Fruit fly (Drosophila melanogaster) whole organism, embryonic: ENCODE measurements around the gene Clk.

ENCODE experiments used
- Atf6 ChIP-seq: fragments of 200-800 bp; sonication (Bioruptor generic); IDR thresholded peaks from 2 replicates; pipeline ENCODE4 v1.3.6; 2022; ENCODE audit warnings: missing biosample characterization, missing genetic modification characterization
- BtbVII ChIP-seq: fragments of 200-800 bp; sonication (Bioruptor generic); optimal IDR thresholded peaks from 3 replicates; lab custom pipeline; 2017; ENCODE audit warnings: missing biosample characterization, mild to moderate bottlenecking, missing genetic modification characterization
- C15 ChIP-seq: fragments of 200-800 bp; sonication (Bioruptor generic); IDR thresholded peaks from 3 replicates; pipeline ENCODE4 v1.3.6; 2022; ENCODE audit warnings: missing biosample characterization, missing genetic modification characterization
- CG1024 ChIP-seq: fragments of 200-800 bp; sonication (Bioruptor generic); IDR thresholded peaks from 2 replicates; pipeline ENCODE4 v1.3.6; 2022; ENCODE audit warnings: missing biosample characterization, missing genetic modification characterization
- CG10979 ChIP-seq: fragments of 200-800 bp; sonication (Bioruptor generic); optimal IDR thresholded peaks from 2 replicates; lab custom pipeline; 2018; ENCODE audit warnings: missing biosample characterization, mild to moderate bottlenecking, missing genetic modification characterization, moderate library complexity
- CG11247 ChIP-seq: fragments of 200-800 bp; sonication (Bioruptor generic); IDR thresholded peaks from 2 replicates; pipeline ENCODE4 v1.3.6; 2022; ENCODE audit warnings: missing biosample characterization, missing genetic modification characterization
- CG12104 ChIP-seq: fragments of 200-800 bp; sonication (Bioruptor generic); optimal IDR thresholded peaks from 3 replicates; lab custom pipeline; 2016; ENCODE audit warnings: missing biosample characterization, missing genetic modification characterization
- CG12236 ChIP-seq: fragments of 200-800 bp; sonication (Bioruptor generic); optimal IDR thresholded peaks from 2 replicates; lab custom pipeline; 2016; ENCODE audit warnings: missing biosample characterization, missing genetic modification characterization
- CG1603 ChIP-seq: fragments of 200-800 bp; sonication (Bioruptor generic); optimal IDR thresholded peaks from 2 replicates; lab custom pipeline; 2019; ENCODE audit warnings: missing biosample characterization, mild to moderate bottlenecking, missing genetic modification characterization, moderate library complexity
- CG16815 ChIP-seq: fragments of 200-800 bp; sonication (Bioruptor generic); optimal IDR thresholded peaks from 3 replicates; lab custom pipeline; 2017; ENCODE audit warnings: missing biosample characterization, mild to moderate bottlenecking, missing genetic modification characterization
- CG18619 ChIP-seq: fragments of 200-800 bp; sonication (Bioruptor generic); optimal IDR thresholded peaks from 3 replicates; lab custom pipeline; 2017; ENCODE audit warnings: missing biosample characterization, mild to moderate bottlenecking, missing genetic modification characterization
- CG30403 ChIP-seq: fragments of 200-800 bp; sonication (Bioruptor generic); optimal IDR thresholded peaks from 3 replicates; lab custom pipeline; 2016; ENCODE audit warnings: missing biosample characterization, missing genetic modification characterization
- CG31365 ChIP-seq: fragments of 200-800 bp; sonication (Bioruptor generic); optimal IDR thresholded peaks from 2 replicates; lab custom pipeline; 2018; ENCODE audit warnings: missing biosample characterization, mild to moderate bottlenecking, missing genetic modification characterization
- CG31441 ChIP-seq: fragments of 200-800 bp; sonication (Bioruptor generic); IDR thresholded peaks from 2 replicates; pipeline ENCODE4 v1.3.6; 2022; ENCODE audit warnings: missing biosample characterization, missing genetic modification characterization
- CG32767 ChIP-seq: fragments of 200-800 bp; sonication (Bioruptor generic); IDR thresholded peaks from 2 replicates; pipeline ENCODE4 v1.3.6; 2022; ENCODE audit warnings: missing biosample characterization, missing genetic modification characterization
- CG3281 ChIP-seq: fragments of 200-800 bp; sonication (Bioruptor generic); optimal IDR thresholded peaks from 3 replicates; lab custom pipeline; 2017; ENCODE audit warnings: missing biosample characterization, mild to moderate bottlenecking, missing genetic modification characterization
- CG6813 ChIP-seq: fragments of 200-800 bp; sonication (Bioruptor generic); optimal IDR thresholded peaks from 2 replicates; lab custom pipeline; 2017; ENCODE audit warnings: missing biosample characterization, missing genetic modification characterization, mild to moderate bottlenecking, moderate library complexity, missing genetic modification reagents
- CG7556 ChIP-seq: fragments of 200-800 bp; sonication (Bioruptor generic); optimal IDR thresholded peaks from 2 replicates; lab custom pipeline; 2017; ENCODE audit warnings: missing biosample characterization, mild to moderate bottlenecking, missing genetic modification characterization
- Dp ChIP-seq: fragments of 200-800 bp; sonication (Bioruptor generic); optimal IDR thresholded peaks from 2 replicates; lab custom pipeline; 2018; ENCODE audit warnings: missing biosample characterization, mild to moderate bottlenecking, missing genetic modification characterization, moderate library complexity
- Ets97D ChIP-seq: fragments of 200-800 bp; sonication (Bioruptor generic); optimal IDR thresholded peaks from 3 replicates; lab custom pipeline; 2016; ENCODE audit warnings: missing biosample characterization, missing genetic modification characterization
- H2.0 ChIP-seq: fragments of 200-800 bp; sonication (Bioruptor generic); IDR thresholded peaks from 2 replicates; pipeline ENCODE4 v1.3.6; 2022; ENCODE audit warnings: missing biosample characterization, missing genetic modification characterization
- Hey ChIP-seq: fragments of 200-800 bp; sonication (Bioruptor generic); optimal IDR thresholded peaks from 3 replicates; lab custom pipeline; 2018; ENCODE audit warnings: missing biosample characterization, mild to moderate bottlenecking, missing genetic modification characterization
- Lpt ChIP-seq: fragments of >200 bp; optimal IDR thresholded peaks from 2 replicates; lab custom pipeline; 2018; ENCODE audit warnings: missing biosample characterization, missing genetic modification characterization
- MBD-R2 ChIP-seq: fragments of 200-800 bp; sonication (Bioruptor generic); IDR thresholded peaks from 2 replicates; pipeline ENCODE4 v1.3.6; 2022; ENCODE audit warnings: missing biosample characterization, missing genetic modification characterization
- Meics ChIP-seq: fragments of 200-800 bp; sonication (Bioruptor generic); optimal IDR thresholded peaks from 2 replicates; lab custom pipeline; 2017; ENCODE audit warnings: missing biosample characterization, mild to moderate bottlenecking, missing genetic modification characterization
- Oaz ChIP-seq: fragments of 200-800 bp; sonication (Bioruptor generic); IDR thresholded peaks from 2 replicates; pipeline ENCODE4 v1.3.6; 2022; ENCODE audit warnings: missing biosample characterization, missing genetic modification characterization
- Scr ChIP-seq: fragments of 200-800 bp; sonication (Bioruptor generic); IDR thresholded peaks from 2 replicates; pipeline ENCODE4 v1.3.6; 2022; ENCODE audit warnings: missing biosample characterization, missing genetic modification characterization; ENCODE audit not compliant: partially characterized antibody
- TFAM ChIP-seq: fragments of 200-800 bp; sonication (Bioruptor generic); optimal IDR thresholded peaks from 2 replicates; lab custom pipeline; 2017; ENCODE audit warnings: missing biosample characterization, missing genetic modification characterization, inconsistent platforms
- bowl ChIP-seq: fragments of 200-800 bp; sonication (Bioruptor generic); IDR thresholded peaks from 2 replicates; pipeline ENCODE4 v1.3.6; 2022; ENCODE audit warnings: missing biosample characterization, missing genetic modification characterization
- da ChIP-seq: fragments of 200-800 bp; sonication (Bioruptor generic); optimal IDR thresholded peaks from 2 replicates; lab custom pipeline; 2016; ENCODE audit warnings: missing biosample characterization, missing genetic modification characterization
- dmrt99B ChIP-seq: fragments of 200-800 bp; sonication (Bioruptor generic); optimal IDR thresholded peaks from 2 replicates; lab custom pipeline; 2018; ENCODE audit warnings: missing biosample characterization, mild to moderate bottlenecking, missing genetic modification characterization, moderate library complexity
- ems ChIP-seq: fragments of 200-800 bp; sonication (Bioruptor generic); optimal IDR thresholded peaks from 3 replicates; lab custom pipeline; 2016; ENCODE audit warnings: missing biosample characterization, missing genetic modification characterization
- gce ChIP-seq: fragments of 200-800 bp; sonication (Bioruptor generic); IDR thresholded peaks from 3 replicates; pipeline ENCODE4 v1.3.6; 2022; ENCODE audit warnings: missing biosample characterization, missing genetic modification characterization
- gcm2 ChIP-seq: fragments of 200-800 bp; sonication (Bioruptor generic); optimal IDR thresholded peaks from 2 replicates; lab custom pipeline; 2016; ENCODE audit warnings: missing biosample characterization, missing genetic modification characterization
- gfzf ChIP-seq: fragments of 200-800 bp; sonication (Bioruptor generic); optimal IDR thresholded peaks from 2 replicates; lab custom pipeline; 2016; ENCODE audit warnings: missing biosample characterization, mild to moderate bottlenecking, missing genetic modification characterization, moderate library complexity
- gsb-n ChIP-seq: fragments of 200-800 bp; sonication (Bioruptor generic); optimal IDR thresholded peaks from 3 replicates; lab custom pipeline; 2018; ENCODE audit warnings: missing biosample characterization, mild to moderate bottlenecking, missing genetic modification characterization
- lola ChIP-seq, 3 experiments: fragments of >200 bp in 2 of 3; fragments of 200-800 bp in 1 of 3; sonication (Bioruptor generic) in 1 of 3; optimal IDR thresholded peaks; 2 replicates each; lab custom pipeline; 2017 to 2019; ENCODE audit warnings: missing biosample characterization in 3 of 3, missing genetic modification characterization in 3 of 3, mild to moderate bottlenecking in 1 of 3, moderate library complexity in 1 of 3
- nmo ChIP-seq: fragments of 200-800 bp; sonication (Bioruptor generic); optimal IDR thresholded peaks from 2 replicates; lab custom pipeline; 2018; ENCODE audit warnings: missing biosample characterization, mild to moderate bottlenecking, missing genetic modification characterization, moderate library complexity
- peb ChIP-seq: fragments of 200-800 bp; sonication (Bioruptor generic); IDR thresholded peaks from 2 replicates; pipeline ENCODE4 v1.3.6; 2022; ENCODE audit warnings: missing biosample characterization, missing genetic modification characterization
- pfk ChIP-seq: fragments of 200-800 bp; sonication (Bioruptor generic); optimal IDR thresholded peaks from 2 replicates; lab custom pipeline; 2018; ENCODE audit warnings: missing biosample characterization, mild to moderate bottlenecking, missing genetic modification characterization, moderate library complexity
- pzg ChIP-seq: fragments of 200-800 bp; sonication (Bioruptor generic); optimal IDR thresholded peaks from 3 replicates; lab custom pipeline; 2018; ENCODE audit warnings: missing biosample characterization, mild to moderate bottlenecking, missing genetic modification characterization, moderate library complexity
- sens-2 ChIP-seq: fragments of 200-800 bp; sonication (Bioruptor generic); IDR thresholded peaks from 2 replicates; pipeline ENCODE4 v1.3.6; 2022; ENCODE audit warnings: missing biosample characterization, missing genetic modification characterization
- sisA ChIP-seq: fragments of 200-800 bp; sonication (Bioruptor generic); IDR thresholded peaks from 2 replicates; pipeline ENCODE4 v1.3.6; 2022; ENCODE audit warnings: missing biosample characterization, missing genetic modification characterization
- sna ChIP-seq: fragments of 200-800 bp; sonication (Bioruptor generic); IDR thresholded peaks from 2 replicates; pipeline ENCODE4 v1.3.6; 2022; ENCODE audit warnings: missing biosample characterization, missing genetic modification characterization; ENCODE audit not compliant: partially characterized antibody
- stwl ChIP-seq: fragments of 200-800 bp; sonication (Bioruptor generic); optimal IDR thresholded peaks from 3 replicates; lab custom pipeline; 2018; ENCODE audit warnings: missing biosample characterization, mild to moderate bottlenecking, missing genetic modification characterization, moderate library complexity
- unc-4 ChIP-seq: fragments of 200-800 bp; sonication (Bioruptor generic); IDR thresholded peaks from 2 replicates; pipeline ENCODE4 v1.3.6; 2022; ENCODE audit warnings: missing biosample characterization, missing genetic modification characterization; ENCODE audit not compliant: partially characterized antibody
- unpg ChIP-seq: fragments of 200-800 bp; sonication (Bioruptor generic); optimal IDR thresholded peaks from 3 replicates; lab custom pipeline; 2018; ENCODE audit warnings: missing biosample characterization, mild to moderate bottlenecking, missing genetic modification characterization, moderate library complexity
- vnd ChIP-seq: fragments of 200-800 bp; sonication (Bioruptor generic); IDR thresholded peaks from 3 replicates; pipeline ENCODE4 v1.3.6; 2022; ENCODE audit warnings: missing biosample characterization, missing genetic modification characterization; ENCODE audit not compliant: partially characterized antibody

Gene Clk

DNA sequence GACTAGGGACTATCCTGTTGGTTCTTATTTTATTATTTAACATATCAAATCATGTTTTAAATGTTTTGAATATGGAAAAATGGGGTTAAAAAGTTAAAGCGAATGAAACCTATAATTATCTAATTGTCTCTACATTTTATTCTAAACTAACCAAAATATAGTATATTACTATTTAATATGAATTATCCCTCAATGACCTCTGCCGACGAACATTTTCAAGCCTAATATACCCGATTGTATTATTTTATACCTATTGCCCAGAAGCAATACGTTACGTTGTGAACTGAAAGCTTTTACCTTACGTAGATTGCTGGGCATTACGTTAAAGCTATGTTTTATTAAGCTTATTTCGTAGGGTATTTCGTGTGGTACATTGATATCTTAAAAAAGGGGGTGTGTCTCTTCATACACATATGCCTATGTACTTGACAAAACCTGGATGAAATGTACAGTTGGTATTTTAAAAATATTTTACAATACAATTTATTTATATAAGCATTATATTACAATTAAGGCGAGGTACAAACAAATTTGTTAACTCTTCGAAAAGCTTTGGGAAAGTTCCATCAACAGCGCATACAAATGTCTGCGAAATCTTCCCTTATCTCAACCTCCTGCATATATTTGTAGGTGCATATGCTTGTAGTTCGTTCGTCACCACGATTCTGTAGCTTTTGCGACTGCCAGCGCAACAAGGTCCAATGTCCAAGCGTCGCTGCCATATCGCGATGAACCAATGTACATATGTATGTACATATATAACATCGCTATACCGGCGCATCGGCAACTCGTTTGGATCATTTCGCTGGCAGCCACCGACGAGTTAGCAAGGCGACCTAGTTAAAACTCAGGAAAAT is 56.6 kb downstream of the Clk start, which contains the start of gene Mcad (continued):
- peak; percentile 16 for TF ChIP-seq pzg (GFP tag; lab: Kevin White, UChicago)
- TF ChIP-seq bowl (GFP tag; lab: Robert Waterston, UW): peak; percentile 69
- peak; percentile 48; the same call in 1 of the 3 replicates for TF ChIP-seq C15 (GFP tag; lab: Robert Waterston, UW)
- TF ChIP-seq CG1024 (GFP tag; lab: Robert Waterston, UW): peak; percentile 85
- no peak for TF ChIP-seq stwl (tag; lab: Kevin White, UChicago)
- TF ChIP-seq CG31441: peak; percentile 93
- no peak for TF ChIP-seq Hey (tag; lab: Kevin White, UChicago)
- TF ChIP-seq CG11247 (GFP tag; lab: Robert Waterston, UW): peak; percentile 92
- no peak for TF ChIP-seq vnd
- peak; percentile 45 for TF ChIP-seq CG1603 (tag; lab: Kevin White, UChicago)
- peak; percentile 93 for TF ChIP-seq CG7556
- peak; percentile 65 for TF ChIP-seq Oaz
- TF ChIP-seq Dp (GFP tag; lab: Kevin White, UChicago): no peak
- TF ChIP-seq Meics (GFP tag; lab: Kevin White, UChicago): peak; percentile 97
- TF ChIP-seq CG12104 (GFP tag; lab: Kevin White, UChicago): peak; percentile 95
- TF ChIP-seq nmo (GFP tag; lab: Kevin White, UChicago): peak; percentile 92
- peak; percentile 27 for TF ChIP-seq TFAM (GFP tag; lab: Kevin White, UChicago)
- TF ChIP-seq CG31365: peak; percentile 64
- TF ChIP-seq lola (GFP tag; optimal IDR thresholded peaks at IDR 0.05; lab: Kevin White, UChicago): peak in 1 of 3 experiments; percentile 57
- TF ChIP-seq CG16815 (GFP tag; lab: Kevin White, UChicago): peak; percentile 74
- peak; percentile 91 for TF ChIP-seq CG32767 (GFP tag; lab: Robert Waterston, UW)
- peak; percentile 92 for TF ChIP-seq MBD-R2 (GFP tag; lab: Robert Waterston, UW)
- TF ChIP-seq gcm2 (GFP tag; lab: Kevin White, UChicago): peak; percentile 55
- TF ChIP-seq H2.0 (GFP tag; lab: Robert Waterston, UW): peak; percentile 89
- TF ChIP-seq unc-4 (GFP tag; lab: Robert Waterston, UW): 0 out of 2 replicates have a peak, but pooled peaks have one; percentile 21
- peak; percentile 84 for TF ChIP-seq CG18619
- peak; percentile 47 for TF ChIP-seq Ets97D (GFP tag; lab: Kevin White, UChicago)
- TF ChIP-seq CG12236 (GFP tag; lab: Kevin White, UChicago): no peak
- no peak for TF ChIP-seq pfk
- TF ChIP-seq sens-2: no peak
- TF ChIP-seq Lpt (GFP tag; lab: Kevin White, UChicago): no peak
- TF ChIP-seq ems: peak; percentile 71
- no peak for TF ChIP-seq gfzf
- TF ChIP-seq CG6813 (GFP tag; lab: Kevin White, UChicago): peak; percentile 80
- no peak for TF ChIP-seq da (GFP tag; lab: Kevin White, UChicago)
- peak; percentile 96 for TF ChIP-seq sisA
- TF ChIP-seq sna: no peak
- TF ChIP-seq BtbVII (GFP tag; lab: Kevin White, UChicago): peak; percentile 95
- peak; percentile 98 for TF ChIP-seq dmrt99B (tag; lab: Kevin White, UChicago)
- TF ChIP-seq gce: peak; percentile 69; the same call in 2 of the 3 replicates
- TF ChIP-seq Atf6: peak; percentile 90
- peak; percentile 96 for TF ChIP-seq CG3281 (GFP tag; lab: Kevin White, UChicago)
- no peak for TF ChIP-seq Scr (GFP tag; lab: Robert Waterston, UW)
- TF ChIP-seq CG10979 (tag; lab: Kevin White, UChicago): peak; percentile 95
- peak; percentile 82 for TF ChIP-seq unpg (GFP tag; lab: Kevin White, UChicago)
- TF ChIP-seq peb (GFP tag; lab: Robert Waterston, UW): peak; percentile 12; the same call in 1 of the 2 replicates
- TF ChIP-seq gsb-n (tag; lab: Kevin White, UChicago): peak; percentile 37
- TF ChIP-seq CG30403 (GFP tag; lab: Kevin White, UChicago): peak; percentile 94
